Fruit fly (Drosophila melanogaster) whole organism, embryonic: Measurements from ENCODE around the gene CG7519.

Source experiments
- Ada2b ChIP-seq: fragments of 200-800 bp; sonication (Bioruptor generic); IDR thresholded peaks from 2 replicates; pipeline ENCODE4 v1.3.6; 2022; ENCODE audit warnings: missing biosample characterization, missing genetic modification characterization
- Aef1 ChIP-seq: fragments of 200-800 bp; sonication (Bioruptor generic); IDR thresholded peaks from 3 replicates; pipeline ENCODE4 v1.3.6; 2022; ENCODE audit warnings: missing biosample characterization, missing genetic modification characterization
- Blimp-1 ChIP-seq: fragments of 200-800 bp; sonication (Bioruptor generic); optimal IDR thresholded peaks from 3 replicates; lab custom pipeline; 2018; ENCODE audit warnings: missing biosample characterization, missing genetic modification characterization, mild to moderate bottlenecking, moderate library complexity, missing genetic modification reagents
- CG10267 ChIP-seq: fragments of 200-800 bp; sonication (Bioruptor generic); optimal IDR thresholded peaks from 2 replicates; lab custom pipeline; 2018; ENCODE audit warnings: missing biosample characterization, mild to moderate bottlenecking, missing genetic modification characterization, moderate library complexity
- CG11398 ChIP-seq: fragments of 200-800 bp; sonication (Bioruptor generic); optimal IDR thresholded peaks from 2 replicates; lab custom pipeline; 2016; ENCODE audit warnings: missing biosample characterization, missing genetic modification characterization
- CG12155 ChIP-seq: fragments of 200-800 bp; sonication (Bioruptor generic); optimal IDR thresholded peaks from 3 replicates; lab custom pipeline; 2016; ENCODE audit warnings: missing biosample characterization, missing genetic modification characterization
- CG12659 ChIP-seq: fragments of 200-800 bp; sonication (Bioruptor generic); optimal IDR thresholded peaks from 3 replicates; lab custom pipeline; 2017; ENCODE audit warnings: mild to moderate bottlenecking, missing biosample characterization, missing genetic modification reagents, missing genetic modification characterization
- CG13624 ChIP-seq: fragments of 200-800 bp; sonication (Bioruptor generic); optimal IDR thresholded peaks from 2 replicates; lab custom pipeline; 2016; ENCODE audit warnings: missing biosample characterization, missing genetic modification characterization
- CG13775 ChIP-seq: fragments of 200-800 bp; sonication (Bioruptor generic); optimal IDR thresholded peaks from 3 replicates; lab custom pipeline; 2017; ENCODE audit warnings: missing biosample characterization, mild to moderate bottlenecking, missing genetic modification characterization
- CG15011 ChIP-seq: fragments of 200-800 bp; sonication (Bioruptor generic); optimal IDR thresholded peaks from 3 replicates; lab custom pipeline; 2018; ENCODE audit warnings: missing biosample characterization, mild to moderate bottlenecking, missing genetic modification characterization
- CG15696 ChIP-seq: fragments of 200-800 bp; sonication (Bioruptor generic); optimal IDR thresholded peaks from 2 replicates; lab custom pipeline; 2019; ENCODE audit warnings: missing biosample characterization, mild to moderate bottlenecking, missing genetic modification characterization, moderate library complexity
- CG17912 ChIP-seq: fragments of 200-800 bp; sonication (Bioruptor generic); optimal IDR thresholded peaks from 2 replicates; lab custom pipeline; 2018; ENCODE audit warnings: missing biosample characterization, mild to moderate bottlenecking, missing genetic modification characterization
- CG18764 ChIP-seq: fragments of 200-800 bp; sonication (Bioruptor generic); optimal IDR thresholded peaks from 3 replicates; lab custom pipeline; 2016; ENCODE audit warnings: missing biosample characterization, missing genetic modification characterization
- CG2120 ChIP-seq: fragments of 200-800 bp; sonication (Bioruptor generic); optimal IDR thresholded peaks from 3 replicates; lab custom pipeline; 2016; ENCODE audit warnings: missing biosample characterization, missing genetic modification characterization
- CG2712 ChIP-seq: fragments of 200-800 bp; optimal IDR thresholded peaks from 3 replicates; lab custom pipeline; 2019; ENCODE audit warnings: missing biosample characterization, mild to moderate bottlenecking, missing genetic modification characterization, moderate library complexity
- CG3163 ChIP-seq: fragments of 200-800 bp; sonication (Bioruptor generic); optimal IDR thresholded peaks from 3 replicates; lab custom pipeline; 2016; ENCODE audit warnings: missing biosample characterization, missing genetic modification characterization
- CG32772 ChIP-seq: fragments of 200-800 bp; sonication (Bioruptor generic); IDR thresholded peaks from 2 replicates; pipeline ENCODE4 v1.3.6; 2022; ENCODE audit warnings: missing biosample characterization, missing genetic modification characterization
- CG3847 ChIP-seq: fragments of 200-800 bp; sonication (Bioruptor generic); IDR thresholded peaks from 2 replicates; pipeline ENCODE4 v1.3.6; 2022; ENCODE audit warnings: missing biosample characterization, missing genetic modification characterization
- CG4707 ChIP-seq: fragments of 200-800 bp; sonication (Bioruptor generic); optimal IDR thresholded peaks from 2 replicates; lab custom pipeline; 2018; ENCODE audit warnings: missing biosample characterization, mild to moderate bottlenecking, missing genetic modification characterization, moderate library complexity
- CG6683 ChIP-seq: fragments of 200-800 bp; sonication (Bioruptor generic); optimal IDR thresholded peaks from 2 replicates; lab custom pipeline; 2017; ENCODE audit warnings: missing biosample characterization, mild to moderate bottlenecking, missing genetic modification characterization, missing genetic modification reagents
- CG7271 ChIP-seq: fragments of 200-800 bp; sonication (Bioruptor generic); optimal IDR thresholded peaks from 2 replicates; lab custom pipeline; 2018; ENCODE audit warnings: missing biosample characterization, mild to moderate bottlenecking, missing genetic modification characterization, moderate library complexity
- CG7372 ChIP-seq: fragments of 200-800 bp; sonication (Bioruptor generic); IDR thresholded peaks from 2 replicates; pipeline ENCODE4 v1.3.6; 2022; ENCODE audit warnings: missing biosample characterization, missing genetic modification characterization
- CG8944 ChIP-seq: fragments of 200-800 bp; sonication (Bioruptor generic); optimal IDR thresholded peaks from 3 replicates; lab custom pipeline; 2016; ENCODE audit warnings: missing biosample characterization, missing genetic modification characterization
- CG9817 ChIP-seq: fragments of 200-800 bp; sonication (Bioruptor generic); optimal IDR thresholded peaks from 2 replicates; lab custom pipeline; 2018; ENCODE audit warnings: missing biosample characterization, mild to moderate bottlenecking, missing genetic modification characterization, moderate library complexity
- CrebB ChIP-seq: fragments of 200-800 bp; sonication (Bioruptor generic); optimal IDR thresholded peaks from 3 replicates; lab custom pipeline; 2018; ENCODE audit warnings: missing biosample characterization, mild to moderate bottlenecking, missing genetic modification characterization
- Fer2 ChIP-seq: fragments of 200-800 bp; sonication (Bioruptor generic); optimal IDR thresholded peaks from 2 replicates; lab custom pipeline; 2018; ENCODE audit warnings: missing biosample characterization, mild to moderate bottlenecking, missing genetic modification characterization, moderate library complexity
- Gug ChIP-seq: fragments of 200-800 bp; sonication (Bioruptor generic); IDR thresholded peaks from 4 replicates; pipeline ENCODE4 v1.3.6; 2022; ENCODE audit warnings: missing biosample characterization, missing genetic modification characterization
- Hand ChIP-seq: fragments of 200-800 bp; sonication (Bioruptor generic); optimal IDR thresholded peaks from 2 replicates; lab custom pipeline; 2017; ENCODE audit warnings: mild to moderate bottlenecking, missing biosample characterization, missing genetic modification reagents, missing genetic modification characterization
- Hr3 ChIP-seq: fragments of 200-800 bp; sonication (Bioruptor generic); optimal IDR thresholded peaks from 3 replicates; lab custom pipeline; 2016; ENCODE audit warnings: missing biosample characterization, missing genetic modification characterization
- Hr51 ChIP-seq, 2 experiments: fragments of 200-800 bp; sonication (Bioruptor generic); optimal IDR thresholded peaks; 2 replicates in 1 of 2; 3 replicates in 1 of 2; lab custom pipeline; 2016 to 2018; ENCODE audit warnings: missing biosample characterization in 2 of 2, missing genetic modification characterization in 2 of 2, mild to moderate bottlenecking in 1 of 2, moderate library complexity in 1 of 2
- Hr78 ChIP-seq, 2 experiments: fragments of 200-800 bp in 1 of 2; fragments of >200 bp in 1 of 2; sonication (Bioruptor generic) in 1 of 2; optimal IDR thresholded peaks; 2 replicates each; lab custom pipeline; 2017 to 2019; ENCODE audit warnings: missing biosample characterization in 2 of 2, missing genetic modification characterization in 2 of 2, mild to moderate bottlenecking in 1 of 2, moderate library complexity in 1 of 2
- Max ChIP-seq: fragments of 200-800 bp; sonication (Bioruptor generic); optimal IDR thresholded peaks from 2 replicates; lab custom pipeline; 2016; ENCODE audit warnings: missing biosample characterization, mild to moderate bottlenecking, missing genetic modification characterization
- Med ChIP-seq: fragments of 200-800 bp; sonication (Bioruptor generic); peaks from one replicate; lab custom pipeline; 2016; ENCODE audit warnings: missing biosample characterization, missing genetic modification characterization, mild to moderate bottlenecking, inconsistent platforms, moderate library complexity
- Mrtf ChIP-seq: fragments of 200-800 bp; sonication (Bioruptor generic); IDR thresholded peaks from 3 replicates; pipeline ENCODE4 v1.3.6; 2022; ENCODE audit warnings: missing biosample characterization, missing genetic modification characterization
- Oli ChIP-seq: fragments of 200-800 bp; sonication (Bioruptor generic); optimal IDR thresholded peaks from 2 replicates; lab custom pipeline; 2018; ENCODE audit warnings: missing biosample characterization, mild to moderate bottlenecking, missing genetic modification characterization, moderate library complexity
- Pdp1 ChIP-seq, 2 experiments: fragments of 200-800 bp; sonication (Bioruptor generic); optimal IDR thresholded peaks; 3 replicates each; lab custom pipeline; 2016; ENCODE audit warnings: missing biosample characterization in 2 of 2, missing genetic modification characterization in 2 of 2, mild to moderate bottlenecking in 1 of 2, moderate library complexity in 1 of 2
- Rfx ChIP-seq: fragments of 200-800 bp; sonication (Bioruptor generic); IDR thresholded peaks from 2 replicates; pipeline ENCODE4 v1.3.6; 2022; ENCODE audit warnings: missing biosample characterization, missing genetic modification characterization
- Spps ChIP-seq: fragments of 200-800 bp; sonication (Bioruptor generic); optimal IDR thresholded peaks from 2 replicates; lab custom pipeline; 2018; ENCODE audit warnings: missing biosample characterization, mild to moderate bottlenecking, missing genetic modification characterization
- ac ChIP-seq: fragments of 200-800 bp; sonication (Bioruptor generic); optimal IDR thresholded peaks from 3 replicates; lab custom pipeline; 2017; ENCODE audit warnings: missing biosample characterization, mild to moderate bottlenecking, missing genetic modification characterization
- ash1 ChIP-seq: fragments of 200-800 bp; sonication (Bioruptor generic); optimal IDR thresholded peaks from 2 replicates; lab custom pipeline; 2018; ENCODE audit warnings: missing biosample characterization, mild to moderate bottlenecking, missing genetic modification characterization
- bab2 ChIP-seq: fragments of 200-800 bp; sonication (Bioruptor generic); optimal IDR thresholded peaks from 2 replicates; lab custom pipeline; 2016; ENCODE audit warnings: missing biosample characterization, missing genetic modification characterization
- ci ChIP-seq: fragments of 200-800 bp; sonication (Bioruptor generic); IDR thresholded peaks from 3 replicates; pipeline ENCODE4 v1.3.6; 2022; ENCODE audit warnings: missing biosample characterization, missing genetic modification characterization
- fd96Cb ChIP-seq: fragments of 200-800 bp; sonication (Bioruptor generic); optimal IDR thresholded peaks from 2 replicates; lab custom pipeline; 2018; ENCODE audit warnings: missing biosample characterization, mild to moderate bottlenecking, missing genetic modification characterization, moderate library complexity
- phol ChIP-seq: fragments of 200-800 bp; sonication (Bioruptor generic); optimal IDR thresholded peaks from 3 replicates; lab custom pipeline; 2018; ENCODE audit warnings: missing biosample characterization, mild to moderate bottlenecking, missing genetic modification characterization, moderate library complexity
- psq ChIP-seq: fragments of 200-800 bp; sonication (Bioruptor generic); optimal IDR thresholded peaks from 2 replicates; lab custom pipeline; 2017; ENCODE audit warnings: missing biosample characterization, missing genetic modification characterization
- ranshi ChIP-seq: fragments of 200-800 bp; sonication (Bioruptor generic); IDR thresholded peaks from 2 replicates; pipeline ENCODE4 v1.3.6; 2022; ENCODE audit warnings: missing biosample characterization, missing genetic modification characterization
- sna ChIP-seq: fragments of 200-800 bp; sonication (Bioruptor generic); IDR thresholded peaks from 2 replicates; pipeline ENCODE4 v1.3.6; 2022; ENCODE audit warnings: missing biosample characterization, missing genetic modification characterization; ENCODE audit not compliant: partially characterized antibody
- unpg ChIP-seq: fragments of 200-800 bp; sonication (Bioruptor generic); optimal IDR thresholded peaks from 3 replicates; lab custom pipeline; 2018; ENCODE audit warnings: missing biosample characterization, mild to moderate bottlenecking, missing genetic modification characterization, moderate library complexity

CG7519 gene

DNA sequence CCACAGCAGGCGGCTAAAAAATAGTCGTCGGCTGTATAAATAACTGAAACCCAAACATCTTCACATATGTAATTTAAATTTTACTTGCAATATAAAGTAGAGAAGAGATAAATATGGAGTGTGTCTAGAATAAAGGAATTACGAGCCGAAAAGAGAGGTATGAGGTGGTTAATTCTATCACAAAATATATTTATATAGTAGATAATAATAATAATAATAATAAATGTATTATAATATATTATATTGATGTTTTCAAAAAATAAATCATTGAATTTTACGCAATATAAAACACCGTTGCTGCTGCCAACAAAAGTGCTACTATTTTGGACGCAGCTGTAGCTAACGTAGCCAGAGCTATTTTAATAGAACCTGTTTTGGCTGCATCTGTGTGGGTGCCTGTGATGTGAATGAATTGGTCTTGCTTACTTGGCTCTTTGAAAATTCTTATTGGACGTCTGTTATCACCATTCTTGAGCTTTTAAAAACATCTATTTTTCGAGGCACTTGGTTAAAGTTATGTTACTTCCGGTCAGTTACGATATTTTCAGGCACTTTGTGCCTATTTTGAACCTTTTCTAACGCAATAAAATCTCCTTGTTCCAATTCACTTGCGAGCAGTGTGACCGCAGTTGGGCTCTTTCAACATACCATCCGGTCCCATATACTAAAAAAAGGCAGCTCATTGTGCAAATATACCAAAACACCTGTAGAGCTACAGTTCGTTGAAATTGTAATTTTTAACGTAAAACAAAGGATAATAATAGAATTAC lies 4.2 kb downstream of the CG7519 start, which contains the start of gene Hr78 (continued):
- TF ChIP-seq Rfx: peak; percentile 72
- TF ChIP-seq CG12155 (GFP tag; lab: Kevin White, UChicago): peak; percentile 58
- TF ChIP-seq CG9817 (tag; lab: Kevin White, UChicago): peak; percentile 73
- TF ChIP-seq phol (tag; lab: Kevin White, UChicago): peak; percentile 79
- no peak for TF ChIP-seq CG13624 (GFP tag; lab: Kevin White, UChicago)
- TF ChIP-seq unpg (GFP tag; lab: Kevin White, UChicago): peak; percentile 86
- peak; percentile 76 for TF ChIP-seq Blimp-1 (GFP tag; lab: Kevin White, UChicago)
- TF ChIP-seq CG17912 (GFP tag; lab: Kevin White, UChicago): no peak
- TF ChIP-seq Gug: peak; percentile 49; the same call in 2 of the 4 replicates
- TF ChIP-seq CG18764 (GFP tag; lab: Kevin White, UChicago): peak; percentile 40
- TF ChIP-seq ac (GFP tag; lab: Kevin White, UChicago): peak; percentile 43
- no peak for TF ChIP-seq CG3163 (GFP tag; lab: Kevin White, UChicago)
- TF ChIP-seq CG7372 (GFP tag; lab: Robert Waterston, UW): peak; percentile 66
- peak; percentile 80; the same call in 2 of the 3 replicates for TF ChIP-seq ci (GFP tag; lab: Robert Waterston, UW)
- TF ChIP-seq CG15011 (GFP tag; lab: Kevin White, UChicago): peak; percentile 47
- peak; percentile 59 for TF ChIP-seq Spps (tag; lab: Kevin White, UChicago)
- peak; percentile 29; the same call in 1 of the 2 replicates for TF ChIP-seq sna
- TF ChIP-seq bab2 (GFP tag; lab: Kevin White, UChicago): no peak
- peak; percentile 56 for TF ChIP-seq Fer2 (tag; lab: Kevin White, UChicago)
- TF ChIP-seq ash1 (GFP tag; lab: Kevin White, UChicago): no peak
- peak; percentile 62 for TF ChIP-seq CG15696 (tag; lab: Kevin White, UChicago)
- peak; percentile 87 for TF ChIP-seq Oli
- TF ChIP-seq CG7271 (tag; lab: Kevin White, UChicago): peak; percentile 71
- TF ChIP-seq Hr78 (GFP tag; optimal IDR thresholded peaks at IDR 0.05; lab: Kevin White, UChicago): peak in 1 of 2 experiments; percentile 95
- TF ChIP-seq fd96Cb (tag; lab: Kevin White, UChicago): peak; percentile 64
- no peak for TF ChIP-seq CG8944 (GFP tag; lab: Kevin White, UChicago)
- peak; percentile 32 for TF ChIP-seq psq
- peak; percentile 42; the same call in 1 of the 3 replicates for TF ChIP-seq Aef1 (GFP tag; lab: Robert Waterston, UW)
- peak; percentile 82 for TF ChIP-seq CG13775 (GFP tag; lab: Kevin White, UChicago)
- TF ChIP-seq ranshi (GFP tag; lab: Robert Waterston, UW): peak; percentile 50
- TF ChIP-seq CG2712 (tag; lab: Kevin White, UChicago): peak; percentile 87
- TF ChIP-seq Pdp1 (GFP tag; optimal IDR thresholded peaks at IDR 0.05; lab: Kevin White, UChicago): peak in 1 of 2 experiments; percentile 20
- peak; percentile 91 for TF ChIP-seq CG12659 (GFP tag; lab: Kevin White, UChicago)
- no peak for TF ChIP-seq CG11398 (GFP tag; lab: Kevin White, UChicago)
- TF ChIP-seq CG2120: peak; percentile 33
- TF ChIP-seq Hand (GFP tag; lab: Kevin White, UChicago): peak; percentile 86
- peak; percentile 63 for TF ChIP-seq Ada2b
- peak; percentile 82 for TF ChIP-seq CG10267
- TF ChIP-seq Hr3 (GFP tag; lab: Kevin White, UChicago): peak; percentile 69
- no peak for TF ChIP-seq CG32772 (GFP tag; lab: Robert Waterston, UW)
- peak; percentile 52; the same call in 1 of the 3 replicates for TF ChIP-seq Mrtf
- TF ChIP-seq CG4707: peak; percentile 44
- TF ChIP-seq CG6683 (GFP tag; lab: Kevin White, UChicago): peak; percentile 71
- TF ChIP-seq CG3847 (GFP tag; lab: Robert Waterston, UW): peak; percentile 40; the same call in 1 of the 2 replicates
- peak; percentile 10 for TF ChIP-seq Max (GFP tag; lab: Kevin White, UChicago)
- TF ChIP-seq Hr51 (GFP tag; optimal IDR thresholded peaks at IDR 0.05; lab: Kevin White, UChicago): peak in 1 of 2 experiments; percentile 92
- peak; percentile 17 for TF ChIP-seq CrebB
- peak; percentile 65 for TF ChIP-seq Med (GFP tag; lab: Kevin White, UChicago)
